Fruit fly (Drosophila melanogaster) whole organism, pupa: ENCODE data around the gene Elba2.

ENCODE experiments used
- CG13204 ChIP-seq: fragments of 200-800 bp; sonication (Bioruptor generic); optimal IDR thresholded peaks from 2 replicates; lab custom pipeline; 2018; ENCODE audit warnings: missing biosample characterization, mild to moderate bottlenecking, missing genetic modification characterization, moderate library complexity
- CG32121 ChIP-seq: fragments of 200-800 bp; sonication (Bioruptor generic); IDR thresholded peaks from 2 replicates; pipeline ENCODE4 v1.3.6; 2022; ENCODE audit warnings: missing biosample characterization, missing genetic modification characterization
- D1 ChIP-seq: fragments of 200-800 bp; sonication (Bioruptor generic); optimal IDR thresholded peaks from 2 replicates; lab custom pipeline; 2018; ENCODE audit warnings: missing biosample characterization, mild to moderate bottlenecking, missing genetic modification characterization, moderate library complexity
- Pif1A ChIP-seq: fragments of 200-800 bp; sonication (Bioruptor generic); optimal IDR thresholded peaks from 3 replicates; lab custom pipeline; 2016; ENCODE audit warnings: missing biosample characterization, missing genetic modification characterization
- Pif1B ChIP-seq: fragments of 200-800 bp; sonication (Bioruptor generic); optimal IDR thresholded peaks from 3 replicates; lab custom pipeline; 2016; ENCODE audit warnings: missing biosample characterization, missing genetic modification characterization

DNA sequence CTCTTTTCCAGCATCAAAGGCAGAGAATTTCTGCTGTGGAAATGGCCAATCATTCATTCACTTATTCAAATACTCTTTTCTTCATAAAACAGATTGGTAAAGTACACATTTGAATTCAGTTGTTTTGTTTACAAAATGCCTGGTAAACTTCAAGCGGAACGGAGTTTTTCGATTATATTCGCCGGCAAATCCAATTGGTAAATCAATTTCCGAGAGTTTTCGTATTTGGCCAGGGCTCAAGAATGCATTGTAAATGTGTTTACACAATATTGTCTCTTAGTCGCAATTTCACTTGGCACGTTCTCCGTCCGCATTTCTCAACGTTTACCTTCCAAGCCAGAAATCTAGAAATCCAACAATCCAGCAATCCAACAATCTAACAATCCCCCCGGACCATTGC is 42.4 kb downstream of the Elba2 start, which contains the start of gene CG43403:
- TF ChIP-seq Pif1A (GFP tag; lab: Kevin White, UChicago) (no peak), Pif1B (GFP tag; lab: Kevin White, UChicago) (no peak), CG13204 (no peak), CG32121 (GFP tag; lab: Robert Waterston, UW) (no peak), D1 (tag; lab: Kevin White, UChicago) (no peak)
